Worm (Caenorhabditis elegans): ENCODE results near the gene rpl-2.

Gene rpl-2

DNA sequence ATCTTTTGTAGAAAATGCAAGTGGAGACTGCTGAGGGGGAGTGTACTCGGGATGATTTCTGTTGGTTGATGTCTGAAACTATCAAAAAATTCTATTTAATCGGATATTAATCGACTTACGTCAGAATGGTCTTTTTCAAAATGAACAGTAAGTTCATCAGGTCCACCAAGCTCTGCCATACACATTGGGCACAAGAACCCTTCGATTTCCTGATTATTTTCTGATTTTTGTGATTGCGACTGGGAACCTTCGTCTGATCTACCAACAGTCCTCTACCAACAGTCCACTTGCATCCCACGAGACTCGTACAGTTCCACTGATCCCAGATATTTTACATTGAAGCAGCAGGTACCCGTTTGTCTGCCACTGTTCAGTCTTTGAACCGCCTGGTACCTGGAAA is 4.5 kb upstream of the rpl-2 start:
- TF ChIP-seq unc-120 (tag; optimal IDR thresholded peaks at IDR 0.05; ENCODE audit: poor library complexity, severe bottlenecking) (no peak), bed-3 (GFP tag; optimal IDR thresholded peaks at IDR 0.05) (no peak), mls-2 (tag; optimal IDR thresholded peaks at IDR 0.05) (no peak), elt-3 (tag; optimal IDR thresholded peaks at IDR 0.05) (no peak), blmp-1 (tag; optimal IDR thresholded peaks at IDR 0.05) (no peak), elt-1 (tag; optimal IDR thresholded peaks at IDR 0.05; ENCODE audit: borderline replicate concordance, insufficient read depth) (no peak), ztf-11 (tag; optimal IDR thresholded peaks at IDR 0.05) (no peak), flh-1 (GFP tag; optimal IDR thresholded peaks at IDR 0.05) (no peak), nhr-76 (tag; optimal IDR thresholded peaks at IDR 0.05) (no peak)

DNA sequence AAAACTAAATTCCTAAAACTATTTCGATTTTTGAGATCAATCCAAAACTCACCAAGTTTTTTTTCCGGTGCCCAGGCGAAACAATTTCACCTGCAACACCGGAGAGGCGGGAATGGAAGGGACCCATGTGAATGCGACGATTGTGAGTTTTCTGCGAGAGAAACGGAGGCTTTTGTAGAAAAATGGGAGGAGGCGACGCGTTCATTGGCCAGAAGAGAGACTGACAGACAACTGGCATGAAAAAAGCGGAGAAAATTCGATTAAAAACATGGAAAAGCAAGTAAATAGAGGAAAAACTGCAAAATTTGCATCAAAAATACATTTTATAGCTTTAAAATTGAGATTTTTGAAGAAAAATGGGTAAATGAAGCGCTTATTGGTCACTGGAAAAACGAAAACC is 3.7 kb upstream of the rpl-2 start, which contains the start of gene B0250.7:
TSS of gene B0250.7 (minus strand) at position 232 of the 400 bp plus-strand sequence.
- TF ChIP-seq lsy-2 (tag; optimal IDR thresholded peaks at IDR 0.05) (peak; percentile 76), unc-62 (GFP tag; optimal IDR thresholded peaks at IDR 0.05) (no peak)

DNA sequence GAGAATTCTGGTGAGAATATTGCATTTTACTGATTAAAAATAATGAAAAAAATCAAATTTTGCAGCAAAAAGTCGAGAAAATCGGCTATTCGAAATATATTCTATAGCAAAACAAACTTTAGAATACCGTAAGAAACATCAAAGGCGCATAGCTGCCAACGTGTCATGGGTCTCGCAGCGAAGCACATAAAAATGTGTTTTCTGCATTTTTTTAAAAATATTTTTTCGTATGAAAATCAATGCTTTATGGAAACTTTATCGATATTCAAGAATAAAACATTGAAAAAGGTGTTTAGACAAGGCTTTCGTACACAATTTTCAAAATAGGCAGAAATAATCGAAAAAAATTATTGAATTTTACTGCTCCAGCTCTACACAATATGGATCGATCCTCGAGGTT is 3.0 kb upstream of the rpl-2 start:
- TF ChIP-seq sptf-1 (tag; optimal IDR thresholded peaks at IDR 0.05), result no peak
- TF ChIP-seq ham-2 (GFP tag; optimal IDR thresholded peaks at IDR 0.05), result no peak
- no peak for TF ChIP-seq cnd-1 (tag; optimal IDR thresholded peaks at IDR 0.05)
- no peak for TF ChIP-seq ces-1 (GFP tag; optimal IDR thresholded peaks at IDR 0.05)

DNA sequence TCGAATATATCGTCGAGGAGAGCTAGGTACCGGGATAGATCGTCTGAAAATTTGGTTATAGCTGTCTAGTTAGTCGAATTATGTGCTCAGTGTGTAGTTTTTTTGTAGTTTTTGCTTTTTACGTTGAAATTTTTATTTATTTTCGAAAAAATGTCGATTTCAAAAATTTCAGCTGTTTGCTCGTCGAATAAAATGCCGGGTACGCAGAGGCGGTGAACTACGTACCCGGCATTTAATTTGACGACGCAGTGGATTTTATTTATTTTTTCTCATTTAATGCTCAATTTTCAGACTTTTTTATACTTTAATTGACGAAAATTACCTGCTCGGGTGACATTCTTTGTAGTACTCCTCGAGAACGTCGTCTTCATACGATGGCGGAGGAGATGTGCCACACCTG is 2.5 kb upstream of the rpl-2 start:
- TF ChIP-seq nhr-28 (tag; optimal IDR thresholded peaks at IDR 0.05) (no peak), mab-5 (tag; optimal IDR thresholded peaks at IDR 0.05) (no peak), lin-32 (GFP tag; optimal IDR thresholded peaks at IDR 0.05) (no peak), ham-2 (GFP tag; optimal IDR thresholded peaks at IDR 0.05) (no peak), nhr-12 (tag; optimal IDR thresholded peaks at IDR 0.05) (no peak), sem-2 (GFP tag; optimal IDR thresholded peaks at IDR 0.05) (no peak), pha-4 (tag; optimal IDR thresholded peaks at IDR 0.05) (no peak), unc-39 (tag; optimal IDR thresholded peaks at IDR 0.05) (no peak), drap-1 (GFP tag; optimal IDR thresholded peaks at IDR 0.05) (no peak), unc-120 (tag; optimal IDR thresholded peaks at IDR 0.05; ENCODE audit: poor library complexity, severe bottlenecking) (no peak), unc-62 (GFP tag; optimal IDR thresholded peaks at IDR 0.05) (no peak), nhr-2 (tag; optimal IDR thresholded peaks at IDR 0.05) (no peak)

ce11 chrV:20480790-20481189 is 1.3 kb downstream of the rpl-2 start:
- TF ChIP-seq sptf-1 (tag; optimal IDR thresholded peaks at IDR 0.05) (no peak), ceh-83 (GFP tag; optimal IDR thresholded peaks at IDR 0.05) (no peak), cnd-1 (tag; optimal IDR thresholded peaks at IDR 0.05) (no peak), mls-2 (tag; optimal IDR thresholded peaks at IDR 0.05) (no peak), M03D4.4 (tag; optimal IDR thresholded peaks at IDR 0.05) (no peak), nhr-12 (tag; optimal IDR thresholded peaks at IDR 0.05) (no peak), ces-1 (GFP tag; optimal IDR thresholded peaks at IDR 0.05) (no peak), elt-3 (tag; optimal IDR thresholded peaks at IDR 0.05) (no peak), bed-3 (GFP tag; optimal IDR thresholded peaks at IDR 0.05) (no peak), ham-2 (GFP tag; optimal IDR thresholded peaks at IDR 0.05) (no peak), nhr-28 (tag; optimal IDR thresholded peaks at IDR 0.05) (no peak), ceh-43 (GFP tag; optimal IDR thresholded peaks at IDR 0.05) (no peak), lin-13 (tag; optimal IDR thresholded peaks at IDR 0.05) (no peak), unc-39 (tag; optimal IDR thresholded peaks at IDR 0.05) (no peak)

- TF ChIP-seq sem-2 (GFP tag; optimal IDR thresholded peaks at IDR 0.05) (no peak), unc-120 (tag; optimal IDR thresholded peaks at IDR 0.05; ENCODE audit: poor library complexity, severe bottlenecking) (no peak), nhr-28 (tag; optimal IDR thresholded peaks at IDR 0.05) (no peak), elt-3 (tag; optimal IDR thresholded peaks at IDR 0.05) (no peak), mep-1 (tag; optimal IDR thresholded peaks at IDR 0.05) (no peak), ces-1 (GFP tag; optimal IDR thresholded peaks at IDR 0.05) (no peak), sptf-1 (tag; optimal IDR thresholded peaks at IDR 0.05) (no peak)
Observed at ce11 chrV:20485285-20485684, 5.8 kb downstream of the rpl-2 start, which contains the start of gene dhcr-7. TSS of gene dhcr-7 (minus strand) at chrV:20485385.
